Fruit fly (Drosophila melanogaster) whole organism, wandering third instar larva: ENCODE measurements around the gene CG11456.

Experiments used
- Abd-B ChIP-seq: fragments of >200 bp; optimal IDR thresholded peaks from 2 replicates; lab custom pipeline; 2017; ENCODE audit warnings: missing biosample characterization, missing genetic modification characterization
- CG32264 ChIP-seq: fragments of 200-800 bp; sonication (Bioruptor generic); optimal IDR thresholded peaks from 2 replicates; lab custom pipeline; 2016; ENCODE audit warnings: missing biosample characterization, missing genetic modification characterization
- CrebA ChIP-seq: fragments of 200-800 bp; sonication (Bioruptor generic); optimal IDR thresholded peaks from 2 replicates; lab custom pipeline; 2016; ENCODE audit warnings: missing biosample characterization, mild to moderate bottlenecking, missing genetic modification characterization, borderline replicate concordance
- Dif ChIP-seq: fragments of 200-275, 200-300 bp; sonication (Bioruptor generic); optimal IDR thresholded peaks from 2 replicates; lab custom pipeline; 2018; ENCODE audit warnings: missing biosample characterization, missing genetic modification characterization; ENCODE audit not compliant: partially characterized antibody
- GATAd ChIP-seq: sonication (Bioruptor generic); optimal IDR thresholded peaks from 2 replicates; lab custom pipeline; 2016; ENCODE audit warnings: missing biosample characterization, missing genetic modification characterization
- HLH106 ChIP-seq: fragments of 200-800 bp; optimal IDR thresholded peaks from 3 replicates; lab custom pipeline; 2019; ENCODE audit warnings: missing biosample characterization, mild to moderate bottlenecking, missing genetic modification characterization, moderate library complexity
- Hnf4 ChIP-seq: fragments of 200-800 bp; sonication (Bioruptor generic); optimal IDR thresholded peaks from 2 replicates; lab custom pipeline; 2016; ENCODE audit warnings: missing biosample characterization, mild to moderate bottlenecking, missing genetic modification characterization
- Hr78 ChIP-seq: fragments of >200 bp; optimal IDR thresholded peaks from 2 replicates; lab custom pipeline; 2017; ENCODE audit warnings: missing biosample characterization, missing genetic modification characterization
- Hr83 ChIP-seq: fragments of 200-300 bp; sonication (Bioruptor generic); optimal IDR thresholded peaks from 2 replicates; lab custom pipeline; 2016; ENCODE audit warnings: missing biosample characterization, mild to moderate bottlenecking, missing genetic modification characterization, moderate library complexity; ENCODE audit not compliant: poor library complexity, severe bottlenecking
- Jra ChIP-seq: sonication (Bioruptor generic); optimal IDR thresholded peaks from 2 replicates; lab custom pipeline; 2016; ENCODE audit warnings: missing biosample characterization, missing genetic modification characterization
- Mio ChIP-seq: sonication (Bioruptor generic); optimal IDR thresholded peaks from 2 replicates; lab custom pipeline; 2016; ENCODE audit warnings: missing biosample characterization, missing genetic modification characterization
- Myc ChIP-seq: fragments of >200 bp; optimal IDR thresholded peaks from 2 replicates; lab custom pipeline; 2017
- OdsH ChIP-seq: fragments of 200-800 bp; sonication (Bioruptor generic); optimal IDR thresholded peaks from 2 replicates; lab custom pipeline; 2016; ENCODE audit warnings: missing biosample characterization, mild to moderate bottlenecking, missing genetic modification characterization
- Rel ChIP-seq, 2 experiments: fragments of 200-800 bp; sonication (Bioruptor generic) in 1 of 2; optimal IDR thresholded peaks; 2 replicates in 1 of 2; 3 replicates in 1 of 2; lab custom pipeline; 2016 to 2019; ENCODE audit warnings: mild to moderate bottlenecking in 2 of 2, missing biosample characterization in 2 of 2, missing genetic modification characterization in 2 of 2, moderate library complexity in 1 of 2
- Sp1 ChIP-seq: fragments of 200-800 bp; sonication (Bioruptor generic); optimal IDR thresholded peaks from 3 replicates; lab custom pipeline; 2019; ENCODE audit warnings: missing biosample characterization, mild to moderate bottlenecking, missing genetic modification characterization, moderate library complexity
- Vsx2 ChIP-seq: fragments of 200-300, 225-300 bp; sonication (Bioruptor generic); optimal IDR thresholded peaks from 2 replicates; lab custom pipeline; 2018; ENCODE audit warnings: missing biosample characterization, missing genetic modification characterization; ENCODE audit not compliant: partially characterized antibody
- brk ChIP-seq: fragments of 200-800 bp; sonication (Bioruptor generic); optimal IDR thresholded peaks from 2 replicates; lab custom pipeline; 2016; ENCODE audit warnings: missing biosample characterization, mild to moderate bottlenecking, missing genetic modification characterization
- dl ChIP-seq, 2 experiments: fragments of 175-275, 200-275 bp in 1 of 2; fragments of 200-275 bp in 1 of 2; sonication (Bioruptor generic); optimal IDR thresholded peaks; lab custom pipeline; 2018; ENCODE audit warnings: mild to moderate bottlenecking in 2 of 2, missing biosample characterization in 2 of 2, missing genetic modification characterization in 2 of 2, moderate library complexity in 2 of 2; ENCODE audit not compliant: partially characterized antibody in 2 of 2, insufficient read depth in 1 of 2
- dmrt93B ChIP-seq: fragments of 200-800 bp; sonication (Bioruptor generic); optimal IDR thresholded peaks from 2 replicates; lab custom pipeline; 2018; ENCODE audit warnings: missing biosample characterization, mild to moderate bottlenecking, missing genetic modification characterization
- dsf ChIP-seq: sonication (Bioruptor generic); optimal IDR thresholded peaks from 2 replicates; lab custom pipeline; 2016; ENCODE audit warnings: missing biosample characterization, missing genetic modification characterization, borderline replicate concordance
- ey ChIP-seq: fragments of 200-800 bp; sonication (Bioruptor generic); optimal IDR thresholded peaks from 2 replicates; lab custom pipeline; 2016; ENCODE audit warnings: missing biosample characterization, missing genetic modification characterization
- foxo ChIP-seq, 2 experiments: fragments of 200-800 bp; sonication (Bioruptor generic); optimal IDR thresholded peaks; 2 replicates in 1 of 2; 3 replicates in 1 of 2; lab custom pipeline; 2016 to 2017; ENCODE audit warnings: missing biosample characterization in 2 of 2, missing genetic modification characterization in 2 of 2
- fru ChIP-seq: fragments of 200-800 bp; sonication (Bioruptor generic); optimal IDR thresholded peaks from 3 replicates; lab custom pipeline; 2016; ENCODE audit warnings: missing biosample characterization, mild to moderate bottlenecking, missing genetic modification characterization
- h ChIP-seq: fragments of 200-800 bp; sonication (Bioruptor generic); optimal IDR thresholded peaks from 3 replicates; lab custom pipeline; 2016; ENCODE audit warnings: missing biosample characterization, mild to moderate bottlenecking, missing genetic modification characterization
- jim ChIP-seq: fragments of 175-275, 200-325 bp; sonication (Bioruptor generic); optimal IDR thresholded peaks from 2 replicates; lab custom pipeline; 2016; ENCODE audit warnings: missing biosample characterization, mild to moderate bottlenecking, missing genetic modification characterization
- lola ChIP-seq: fragments of >200 bp; optimal IDR thresholded peaks from 2 replicates; lab custom pipeline; 2017; ENCODE audit warnings: missing biosample characterization, missing genetic modification characterization
- pan ChIP-seq: fragments of >200 bp; optimal IDR thresholded peaks from 2 replicates; lab custom pipeline; 2017
- psq ChIP-seq: fragments of 200-800 bp; sonication (Bioruptor generic); optimal IDR thresholded peaks from 3 replicates; lab custom pipeline; 2017; ENCODE audit warnings: missing biosample characterization, mild to moderate bottlenecking, missing genetic modification characterization, moderate library complexity
- rgr ChIP-seq: fragments of 200-800 bp; sonication (Bioruptor generic); optimal IDR thresholded peaks from 3 replicates; lab custom pipeline; 2016; ENCODE audit warnings: missing biosample characterization, mild to moderate bottlenecking, missing genetic modification characterization
- sage ChIP-seq: fragments of 200-800 bp; sonication (Bioruptor generic); optimal IDR thresholded peaks from 2 replicates; lab custom pipeline; 2016; ENCODE audit warnings: missing biosample characterization, mild to moderate bottlenecking, missing genetic modification characterization
- sv ChIP-seq: fragments of 200-800 bp; sonication (Bioruptor generic); optimal IDR thresholded peaks from 3 replicates; lab custom pipeline; 2016; ENCODE audit warnings: missing biosample characterization, missing genetic modification characterization
- tai ChIP-seq: sonication (Bioruptor generic); optimal IDR thresholded peaks from 2 replicates; lab custom pipeline; 2016; ENCODE audit warnings: missing biosample characterization, missing genetic modification characterization
- woc ChIP-seq: sonication (Bioruptor generic); optimal IDR thresholded peaks from 2 replicates; lab custom pipeline; 2016; ENCODE audit warnings: missing biosample characterization, mild to moderate bottlenecking, missing genetic modification characterization

Gene CG11456

DNA sequence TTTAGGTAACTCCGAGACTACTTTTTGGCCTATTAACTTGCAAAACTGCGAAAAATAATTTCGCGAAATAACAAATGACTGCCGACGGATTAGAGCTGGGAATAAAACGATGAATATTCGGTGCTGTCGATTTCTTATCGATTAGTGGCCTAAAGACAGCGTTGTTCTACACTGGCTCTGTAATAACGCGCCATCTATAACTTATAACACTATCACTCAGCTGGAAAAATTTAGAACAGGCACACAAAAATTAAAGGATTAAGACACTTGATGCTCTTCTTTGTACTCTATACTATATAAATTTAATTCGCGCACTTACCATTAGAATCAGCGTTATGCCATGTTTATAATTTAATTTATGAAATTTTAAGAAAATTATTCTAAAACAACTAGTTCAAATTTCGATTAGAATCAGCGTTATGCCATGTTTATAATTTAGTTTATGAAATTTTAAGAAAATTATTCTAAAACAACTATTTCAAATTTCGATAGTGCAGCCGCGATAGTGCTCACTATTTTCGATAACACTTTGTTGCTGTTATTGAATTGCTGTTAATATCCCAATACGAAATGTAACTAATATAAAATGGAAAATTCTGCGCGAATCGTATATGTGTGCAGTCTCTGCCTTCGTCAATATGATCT, at the start of gene CG11456, which contains the start of gene CSN3:
CG11456 (plus strand) TSS at position 523 of the 645 bp plus-strand sequence.
CSN3 (minus strand) TSS at position 112 of the 645 bp plus-strand sequence.
- peak; percentile 62 for TF ChIP-seq fru (GFP tag; lab: Kevin White, UChicago)
- no peak for TF ChIP-seq pan (lab: Kevin White, UChicago)
- peak; percentile 66 for TF ChIP-seq brk (GFP tag; lab: Kevin White, UChicago)
- TF ChIP-seq h (GFP tag; lab: Kevin White, UChicago) = peak; percentile 70
- peak; percentile 56 for TF ChIP-seq rgr (GFP tag; lab: Kevin White, UChicago)
- peak; percentile 64 for TF ChIP-seq Jra (GFP tag; lab: Kevin White, UChicago)
- peak; percentile 56 for TF ChIP-seq Myc (lab: Kevin White, UChicago)
- TF ChIP-seq Mio (GFP tag; lab: Kevin White, UChicago) = no peak
- peak; percentile 85 for TF ChIP-seq tai
- peak; percentile 47 for TF ChIP-seq sv (GFP tag; lab: Kevin White, UChicago)
- peak; percentile 11 for TF ChIP-seq psq (GFP tag; lab: Kevin White, UChicago)
- TF ChIP-seq foxo (GFP tag; optimal IDR thresholded peaks at IDR 0.05; lab: Kevin White, UChicago) = peak in 1 of 2 experiments; percentile 71
- TF ChIP-seq Hnf4 = peak; percentile 77
- TF ChIP-seq jim (GFP tag; lab: Kevin White, UChicago) = peak; percentile 4
- TF ChIP-seq dsf = no peak
- TF ChIP-seq ey (GFP tag; lab: Kevin White, UChicago) = peak; percentile 51
- TF ChIP-seq Hr83 (GFP tag; lab: Kevin White, UChicago) = peak; percentile 67
- TF ChIP-seq lola = no peak
- TF ChIP-seq, all 38 proteins: peak for 14

DNA sequence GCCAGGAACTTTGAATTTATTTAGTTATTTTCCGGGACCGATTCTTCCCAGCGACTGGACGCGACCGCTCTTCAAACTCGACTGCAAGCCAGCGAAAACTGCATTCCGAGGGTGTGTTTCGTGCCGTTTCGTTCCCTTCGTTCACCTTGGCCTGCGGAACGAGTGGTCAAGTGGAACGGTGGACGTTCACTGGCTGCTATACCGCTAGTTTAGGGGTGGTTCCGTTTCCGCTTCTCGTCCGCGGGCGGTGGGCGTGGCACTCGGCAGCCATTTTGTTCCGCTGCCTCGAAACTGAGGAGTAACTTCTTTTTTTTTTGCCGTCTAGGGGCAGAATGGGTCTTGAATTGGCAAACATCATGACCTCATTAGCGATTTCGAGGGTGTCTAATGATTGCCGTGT, 49.1 kb upstream of the CG11456 start, which contains the start of gene Six4:
Six4 (minus strand) TSS at position 85 of the 400 bp plus-strand sequence.
- TF ChIP-seq GATAd (GFP tag; lab: Kevin White, UChicago) = no peak
- no peak for TF ChIP-seq dsf
- TF ChIP-seq psq (GFP tag; lab: Kevin White, UChicago) = no peak
- TF ChIP-seq dl (GFP tag; optimal IDR thresholded peaks at IDR 0.05; lab: Kevin White, UChicago; ENCODE audit: insufficient read depth in 1 of 2, partially characterized antibody in 2 of 2) = no peak
- TF ChIP-seq OdsH (GFP tag; lab: Kevin White, UChicago) = no peak
- no peak for TF ChIP-seq Dif (GFP tag; lab: Kevin White, UChicago)
- no peak for TF ChIP-seq woc (GFP tag; lab: Kevin White, UChicago)
- no peak for TF ChIP-seq sage (GFP tag; lab: Kevin White, UChicago)
- TF ChIP-seq Jra (GFP tag; lab: Kevin White, UChicago) = no peak
- no peak for TF ChIP-seq Abd-B (GFP tag; lab: Kevin White, UChicago)
- TF ChIP-seq Hr78 (GFP tag; lab: Kevin White, UChicago) = no peak
- no peak for TF ChIP-seq Hr83 (GFP tag; lab: Kevin White, UChicago)
- TF ChIP-seq Mio (GFP tag; lab: Kevin White, UChicago) = no peak
- TF ChIP-seq Rel (GFP tag; optimal IDR thresholded peaks at IDR 0.05; lab: Kevin White, UChicago) = no peak
- no peak for TF ChIP-seq Rel (tag; optimal IDR thresholded peaks at IDR 0.05; lab: Kevin White, UChicago)
- no peak for TF ChIP-seq sv (GFP tag; lab: Kevin White, UChicago)
- TF ChIP-seq rgr (GFP tag; lab: Kevin White, UChicago) = no peak
- TF ChIP-seq ey (GFP tag; lab: Kevin White, UChicago) = no peak

DNA sequence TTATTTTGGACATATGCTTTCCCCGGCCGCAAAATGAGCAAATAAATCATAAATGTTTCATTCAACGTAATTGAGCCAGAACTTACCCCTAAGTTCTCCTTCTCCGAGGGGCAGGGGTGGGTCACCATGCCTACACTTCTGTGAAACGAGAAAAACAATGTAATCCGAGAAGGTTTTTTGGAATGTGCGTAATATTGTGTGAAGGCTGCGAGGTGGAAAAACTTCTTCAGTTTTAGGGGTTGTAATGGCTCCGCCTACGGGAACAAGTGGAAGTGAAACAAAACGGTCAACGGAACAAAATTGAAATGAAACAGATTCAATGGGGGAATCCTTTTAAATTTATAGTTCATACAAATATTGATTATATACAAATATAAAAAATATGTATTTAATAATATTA, 45.0 kb upstream of the CG11456 start:
- TF ChIP-seq CG32264 (GFP tag; lab: Kevin White, UChicago) (no peak), Sp1 (GFP tag; lab: Kevin White, UChicago) (no peak), jim (GFP tag; lab: Kevin White, UChicago) (no peak), Myc (lab: Kevin White, UChicago) (no peak), GATAd (GFP tag; lab: Kevin White, UChicago) (no peak)

DNA sequence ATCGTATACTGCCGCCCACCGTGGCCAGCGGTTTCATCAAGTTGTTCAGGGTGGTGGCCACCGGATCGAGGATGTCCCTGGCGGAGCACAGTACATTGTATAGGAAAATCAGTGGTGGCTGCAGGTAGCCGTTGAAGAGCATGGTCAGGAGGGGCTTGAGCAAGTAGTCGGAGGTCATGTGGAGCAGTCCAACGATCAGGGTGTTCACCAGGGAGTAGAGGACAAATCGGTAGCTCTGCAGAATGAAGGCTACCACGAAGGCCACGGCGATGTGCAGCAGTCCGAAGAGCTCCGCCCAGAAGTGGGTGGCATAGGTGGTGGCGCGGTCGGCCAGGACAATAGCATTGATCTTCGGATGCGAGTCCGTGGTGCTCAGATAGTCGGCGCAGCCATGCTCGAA, 44.4 kb upstream of the CG11456 start:
- TF ChIP-seq Jra (GFP tag; lab: Kevin White, UChicago) (no peak), tai (no peak), lola (no peak), Vsx2 (GFP tag; lab: Kevin White, UChicago) (no peak), Hr83 (GFP tag; lab: Kevin White, UChicago) (no peak), CrebA (GFP tag; lab: Kevin White, UChicago) (no peak), CG32264 (GFP tag; lab: Kevin White, UChicago) (no peak), jim (GFP tag; lab: Kevin White, UChicago) (no peak), Rel (GFP tag; optimal IDR thresholded peaks at IDR 0.05; lab: Kevin White, UChicago) (no peak), Rel (tag; optimal IDR thresholded peaks at IDR 0.05; lab: Kevin White, UChicago) (no peak), Hnf4 (no peak), dmrt93B (GFP tag; lab: Kevin White, UChicago) (no peak), HLH106 (no peak), fru (GFP tag; lab: Kevin White, UChicago) (no peak)
